Worm (Caenorhabditis elegans) whole organism, L4 larva: ENCODE results near the gene fshr-1.

Experiments
- F44E2.7 ChIP-seq: fragments of 200-800 bp; sonication (Bioruptor generic); IDR thresholded peaks from 2 replicates; pipeline ENCODE4 v2.1.2; 2022; ENCODE audit warnings: missing genetic modification characterization, missing compliant biosample characterization
- F49E8.2 ChIP-seq: sonication (generic microtip); optimal IDR thresholded peaks from 2 replicates; lab custom pipeline; 2016; ENCODE audit warnings: missing compliant biosample characterization, mild to moderate bottlenecking, missing genetic modification characterization, borderline replicate concordance
- R02D3.7 ChIP-seq: fragments of 150-350 bp; sonication (generic microtip); optimal IDR thresholded peaks from 3 replicates; lab custom pipeline; 2014; ENCODE audit warnings: missing biosample characterization, missing genetic modification characterization
- Y48G9A.11 ChIP-seq: fragments of 200-800 bp; sonication (Bioruptor generic); IDR thresholded peaks from 2 replicates; pipeline ENCODE4 v1.3.6; 2022; ENCODE audit warnings: missing genetic modification reagents, missing genetic modification characterization, missing compliant biosample characterization
- Y5F2A.4 ChIP-seq: fragments of 200-800 bp; sonication (Bioruptor generic); optimal IDR thresholded peaks from 2 replicates; lab custom pipeline; 2018; ENCODE audit warnings: mild to moderate bottlenecking, missing genetic modification characterization, missing compliant biosample characterization
- ZK337.2 ChIP-seq: fragments of 200-800 bp; sonication (Bioruptor generic); IDR thresholded peaks from 2 replicates; pipeline ENCODE4 v1.3.6; 2022; ENCODE audit warnings: missing genetic modification reagents, missing genetic modification characterization, missing compliant biosample characterization
- aha-1 ChIP-seq: fragments of 150-350 bp; peaks from one replicate; lab custom pipeline; 2014; ENCODE audit warnings: missing biosample characterization, missing genetic modification characterization
- ama-1 ChIP-seq: fragments of 150-350 bp; optimal IDR thresholded peaks from 2 replicates; lab custom pipeline; 2014; ENCODE audit warnings: inconsistent platforms, mixed read lengths
- ceh-44 ChIP-seq: fragments of 200-800 bp; sonication (Bioruptor generic); IDR thresholded peaks from 2 replicates; pipeline ENCODE4 v1.3.6; 2022; ENCODE audit warnings: missing genetic modification reagents, missing genetic modification characterization, missing compliant biosample characterization
- cey-2 ChIP-seq: sonication (generic microtip); optimal IDR thresholded peaks from 3 replicates; lab custom pipeline; 2017; ENCODE audit warnings: missing genetic modification characterization, mild to moderate bottlenecking, missing compliant biosample characterization, antibody characterized with exemption, borderline replicate concordance; ENCODE audit not compliant: insufficient read depth
- ctbp-1 ChIP-seq: fragments of 200-800 bp; sonication (Bioruptor generic); IDR thresholded peaks from 2 replicates; pipeline ENCODE4 v1.3.6; 2022; ENCODE audit warnings: missing genetic modification reagents, missing genetic modification characterization, missing compliant biosample characterization
- daf-12 ChIP-seq: fragments of 150-350 bp; optimal IDR thresholded peaks from 2 replicates; lab custom pipeline; 2014; ENCODE audit warnings: missing biosample characterization, missing genetic modification reagents, missing genetic modification characterization
- daf-16 ChIP-seq, 3 experiments: sonication (generic microtip); optimal IDR thresholded peaks; 2 replicates each; lab custom pipeline; 2016 to 2017; ENCODE audit warnings: missing genetic modification characterization in 3 of 3, missing genetic modification reagents in 3 of 3, mild to moderate bottlenecking in 2 of 3, missing compliant biosample characterization in 2 of 3, missing biosample characterization in 1 of 3, moderate library complexity in 1 of 3
- dmd-6 ChIP-seq: fragments of 200-800 bp; sonication (Bioruptor generic); IDR thresholded peaks from 2 replicates; pipeline ENCODE4 v1.3.6; 2022; ENCODE audit warnings: missing genetic modification reagents, missing genetic modification characterization, missing compliant biosample characterization
- dmd-8 ChIP-seq: fragments of 200-800 bp; sonication (Bioruptor generic); IDR thresholded peaks from 2 replicates; pipeline ENCODE4 v1.3.6; 2022; ENCODE audit warnings: missing genetic modification characterization, missing compliant biosample characterization
- dpl-1 ChIP-seq: fragments of 150-350 bp; optimal IDR thresholded peaks from 2 replicates; lab custom pipeline; 2014; ENCODE audit warnings: missing biosample characterization, missing genetic modification reagents, missing genetic modification characterization
- duxl-1 ChIP-seq: sonication (generic microtip); optimal IDR thresholded peaks from 2 replicates; lab custom pipeline; 2016; ENCODE audit warnings: mild to moderate bottlenecking, missing genetic modification characterization, moderate library complexity, missing compliant biosample characterization; ENCODE audit not compliant: poor library complexity
- egl-27 ChIP-seq: sonication (generic microtip); optimal IDR thresholded peaks from 3 replicates; lab custom pipeline; 2017; ENCODE audit warnings: missing biosample characterization, missing genetic modification reagents, missing genetic modification characterization
- egl-43 ChIP-seq: fragments of 200-800 bp; sonication (Bioruptor generic); IDR thresholded peaks from 2 replicates; pipeline ENCODE4 v1.3.6; 2022; ENCODE audit warnings: missing genetic modification reagents, missing genetic modification characterization, missing compliant biosample characterization
- fkh-10 ChIP-seq: fragments of 150-350 bp; optimal IDR thresholded peaks from 2 replicates; lab custom pipeline; 2014; ENCODE audit warnings: missing biosample characterization, missing genetic modification reagents, missing genetic modification characterization
- fos-1 ChIP-seq: fragments of 150-350 bp; optimal IDR thresholded peaks from 2 replicates; lab custom pipeline; 2014; ENCODE audit warnings: missing biosample characterization, missing genetic modification characterization
- hlh-30 ChIP-seq: sonication (generic microtip); optimal IDR thresholded peaks from 2 replicates; lab custom pipeline; 2017; ENCODE audit warnings: antibody characterized with exemption, mild to moderate bottlenecking, missing genetic modification characterization, missing compliant biosample characterization; ENCODE audit not compliant: insufficient read depth
- hmg-1.1 ChIP-seq: fragments of 200-800 bp; sonication (Bioruptor generic); IDR thresholded peaks from 2 replicates; pipeline ENCODE4 v1.3.6; 2022; ENCODE audit warnings: missing genetic modification reagents, missing genetic modification characterization, missing compliant biosample characterization
- lin-15B ChIP-seq: fragments of 150-350 bp; sonication (generic microtip); optimal IDR thresholded peaks from 3 replicates; lab custom pipeline; 2014; ENCODE audit warnings: missing biosample characterization, missing genetic modification characterization
- lir-3 ChIP-seq: sonication (generic microtip); optimal IDR thresholded peaks from 2 replicates; lab custom pipeline; 2016; ENCODE audit warnings: mild to moderate bottlenecking, missing genetic modification characterization, missing compliant biosample characterization
- lsy-2 ChIP-seq, 2 experiments: fragments of 150-350 bp in 1 of 2; sonication (generic microtip) in 1 of 2; optimal IDR thresholded peaks; 2 replicates each; lab custom pipeline; 2014 to 2017; ENCODE audit warnings: missing biosample characterization in 2 of 2, missing genetic modification characterization in 2 of 2
- madf-9 ChIP-seq: fragments of 200-800 bp; sonication (Bioruptor generic); conservative IDR thresholded peaks from 2 replicates; pipeline ENCODE4 v1.3.6; 2022; ENCODE audit warnings: missing genetic modification reagents, missing genetic modification characterization, missing compliant biosample characterization
- mxl-2 ChIP-seq: fragments of 200-800 bp; sonication (Bioruptor generic); conservative IDR thresholded peaks from 2 replicates; pipeline ENCODE4 v1.3.6; 2022; ENCODE audit warnings: missing genetic modification reagents, missing genetic modification characterization, missing compliant biosample characterization
- nhr-102 ChIP-seq: sonication (generic microtip); optimal IDR thresholded peaks from 2 replicates; lab custom pipeline; 2016; ENCODE audit warnings: mild to moderate bottlenecking, missing genetic modification characterization, moderate library complexity, missing compliant biosample characterization
- nhr-111 ChIP-seq: fragments of 200-800 bp; sonication (Bioruptor generic); optimal IDR thresholded peaks from 2 replicates; lab custom pipeline; 2018; ENCODE audit warnings: mild to moderate bottlenecking, missing genetic modification characterization, missing compliant biosample characterization
- nhr-237 ChIP-seq: sonication (generic microtip); optimal IDR thresholded peaks from 2 replicates; lab custom pipeline; 2017; ENCODE audit warnings: missing biosample characterization, missing genetic modification characterization
- nhr-28 ChIP-seq: fragments of 150-350 bp; optimal IDR thresholded peaks from 2 replicates; lab custom pipeline; 2014; ENCODE audit warnings: missing biosample characterization, missing genetic modification characterization
- nhr-41 ChIP-seq: fragments of 200-800 bp; sonication (Bioruptor generic); IDR thresholded peaks from 2 replicates; pipeline ENCODE4 v1.3.6; 2022; ENCODE audit warnings: missing genetic modification reagents, missing genetic modification characterization, missing compliant biosample characterization
- nhr-42 ChIP-seq: fragments of 200-800 bp; sonication (Bioruptor generic); IDR thresholded peaks from 2 replicates; pipeline ENCODE4 v1.3.6; 2022; ENCODE audit warnings: missing genetic modification characterization, missing compliant biosample characterization
- nhr-48 ChIP-seq: sonication (generic microtip); optimal IDR thresholded peaks from 2 replicates; lab custom pipeline; 2016; ENCODE audit warnings: mild to moderate bottlenecking, missing genetic modification characterization, missing compliant biosample characterization
- nhr-6 ChIP-seq: fragments of 150-350 bp; optimal IDR thresholded peaks from 2 replicates; lab custom pipeline; 2014; ENCODE audit warnings: missing biosample characterization, missing genetic modification characterization
- pqm-1 ChIP-seq: sonication (generic microtip); optimal IDR thresholded peaks from 2 replicates; lab custom pipeline; 2017; ENCODE audit warnings: missing biosample characterization, missing genetic modification characterization
- saeg-2 ChIP-seq: fragments of 200-800 bp; sonication (Bioruptor generic); IDR thresholded peaks from 2 replicates; pipeline ENCODE4 v1.3.6; 2022; ENCODE audit warnings: missing genetic modification reagents, missing genetic modification characterization, missing compliant biosample characterization
- skn-1 ChIP-seq: fragments of 150-350 bp; optimal IDR thresholded peaks from 2 replicates; lab custom pipeline; 2014; ENCODE audit warnings: missing biosample characterization, missing genetic modification characterization
- snpc-4 ChIP-seq: fragments of 150-350 bp; optimal IDR thresholded peaks from 2 replicates; lab custom pipeline; 2014; ENCODE audit warnings: missing biosample characterization, missing genetic modification characterization
- tag-97 ChIP-seq: fragments of 200-800 bp; sonication (Bioruptor generic); IDR thresholded peaks from 2 replicates; pipeline ENCODE4 v1.3.6; 2022; ENCODE audit warnings: missing genetic modification characterization, missing compliant biosample characterization
- tra-1 ChIP-seq: fragments of 200-800 bp; sonication (Bioruptor generic); IDR thresholded peaks from 2 replicates; pipeline ENCODE4 v1.3.6; 2022; ENCODE audit warnings: missing genetic modification reagents, missing genetic modification characterization, missing compliant biosample characterization
- unc-39 ChIP-seq: sonication (generic microtip); optimal IDR thresholded peaks from 2 replicates; lab custom pipeline; 2017; ENCODE audit warnings: missing biosample characterization, missing genetic modification characterization
- unc-62 ChIP-seq, 3 experiments: fragments of 150-350 bp in 1 of 3; sonication (generic microtip); optimal IDR thresholded peaks in 2 of 3; peaks in 1 of 3; 1 replicate in 1 of 3; 2 replicates in 2 of 3; lab custom pipeline; 2014 to 2017; ENCODE audit warnings: missing biosample characterization in 3 of 3, missing genetic modification characterization in 3 of 3, missing genetic modification reagents in 3 of 3, missing genotype in 1 of 3
- zag-1 ChIP-seq: fragments of 150-350 bp; optimal IDR thresholded peaks from 2 replicates; lab custom pipeline; 2014; ENCODE audit warnings: missing biosample characterization, missing genetic modification characterization
- zfp-2 ChIP-seq: sonication (generic microtip); optimal IDR thresholded peaks from 2 replicates; lab custom pipeline; 2016; ENCODE audit warnings: mild to moderate bottlenecking, missing genetic modification characterization, missing compliant biosample characterization
- zip-2 ChIP-seq: fragments of 150-350 bp; optimal IDR thresholded peaks from 2 replicates; lab custom pipeline; 2014; ENCODE audit warnings: missing biosample characterization, missing genetic modification characterization
- ztf-11 ChIP-seq: fragments of 150-350 bp; optimal IDR thresholded peaks from 2 replicates; lab custom pipeline; 2014; ENCODE audit warnings: missing biosample characterization, missing genetic modification characterization
- ztf-7 ChIP-seq: fragments of 150-350 bp; optimal IDR thresholded peaks from 2 replicates; lab custom pipeline; 2014; ENCODE audit warnings: missing biosample characterization, missing genetic modification characterization

Gene fshr-1

ce11 chrV:9924389-9924788 is 34.8 kb downstream of the fshr-1 start:
- TF ChIP-seq egl-43 (GFP tag; lab: Robert Waterston, UW) (no peak), dmd-8 (GFP tag; lab: Robert Waterston, UW) (no peak), dmd-6 (GFP tag; lab: Robert Waterston, UW) (peak; percentile 34; the same call in 1 of the 2 replicates), duxl-1 (tag; lab: Kevin White, UChicago) (no peak), ceh-44 (GFP tag; lab: Robert Waterston, UW) (no peak), aha-1 (tag; lab: Kevin White, UChicago) (peak; percentile 91), nhr-28 (tag; lab: Kevin White, UChicago) (peak; percentile 42), fos-1 (tag; lab: Kevin White, UChicago) (no peak)

ce11 chrV:9925647-9926046 is 36.0 kb downstream of the fshr-1 start:
- TF ChIP-seq Y48G9A.11 (GFP tag; lab: Robert Waterston, UW): no peak
- no peak for TF ChIP-seq lsy-2 (tag; optimal IDR thresholded peaks at IDR 0.05; lab: Kevin White, UChicago)
- TF ChIP-seq tra-1 (GFP tag; lab: Robert Waterston, UW): no peak
- no peak for TF ChIP-seq ztf-11
- TF ChIP-seq zip-2: no peak
- TF ChIP-seq hmg-1.1 (GFP tag; lab: Robert Waterston, UW): no peak
- TF ChIP-seq ZK337.2 (GFP tag; lab: Robert Waterston, UW): no peak
- TF ChIP-seq fkh-10 (GFP tag; lab: Kevin White, UChicago): no peak
- TF ChIP-seq nhr-48 (tag; lab: Kevin White, UChicago): peak; percentile 12
- TF ChIP-seq Y5F2A.4 (GFP tag; lab: Kevin White, UChicago): no peak
- TF ChIP-seq dmd-6 (GFP tag; lab: Robert Waterston, UW): peak; percentile 61
- TF ChIP-seq ama-1 (lab: Kevin White, UChicago): no peak
- no peak for TF ChIP-seq F49E8.2 (tag; lab: Kevin White, UChicago)
- no peak for TF ChIP-seq zag-1 (tag; lab: Kevin White, UChicago)
- peak; percentile 97 for TF ChIP-seq pqm-1
- no peak for TF ChIP-seq nhr-42 (GFP tag; lab: Robert Waterston, UW)
- no peak for TF ChIP-seq skn-1
- peak; percentile 35 for TF ChIP-seq cey-2
- TF ChIP-seq nhr-111 (GFP tag; lab: Kevin White, UChicago): no peak
- no peak for TF ChIP-seq R02D3.7 (tag; lab: Kevin White, UChicago)
- no peak for TF ChIP-seq madf-9 (GFP tag; lab: Robert Waterston, UW)
- TF ChIP-seq ztf-7: no peak
- peak; percentile 76 for TF ChIP-seq nhr-28 (tag; lab: Kevin White, UChicago)
- TF ChIP-seq nhr-237: no peak
- no peak for TF ChIP-seq snpc-4 (tag; lab: Kevin White, UChicago)
- TF ChIP-seq tag-97 (GFP tag; lab: Robert Waterston, UW): no peak
- TF ChIP-seq ctbp-1 (GFP tag; lab: Robert Waterston, UW): no peak
- TF ChIP-seq nhr-6 (tag; lab: Kevin White, UChicago): no peak
- no peak for TF ChIP-seq egl-27 (tag; lab: Kevin White, UChicago)
- TF ChIP-seq ceh-44 (GFP tag; lab: Robert Waterston, UW): no peak
- TF ChIP-seq duxl-1 (tag; lab: Kevin White, UChicago): no peak
- TF ChIP-seq lin-15B (tag; lab: Kevin White, UChicago): no peak
- no peak for TF ChIP-seq lir-3 (tag; lab: Kevin White, UChicago)
- TF ChIP-seq daf-16 (GFP tag; optimal IDR thresholded peaks at IDR 0.05; lab: Kevin White, UChicago): peak in 1 of 2 experiments; percentile 17
- peak; percentile 59 for TF ChIP-seq daf-16 (tag; optimal IDR thresholded peaks at IDR 0.05; lab: Kevin White, UChicago)
- no peak for TF ChIP-seq zfp-2 (tag; lab: Kevin White, UChicago)
- TF ChIP-seq saeg-2 (GFP tag; lab: Robert Waterston, UW): no peak
- no peak for TF ChIP-seq dmd-8 (GFP tag; lab: Robert Waterston, UW)
- no peak for TF ChIP-seq hlh-30 (tag; lab: Kevin White, UChicago)
- TF ChIP-seq unc-62 (GFP tag; optimal IDR thresholded peaks at IDR 0.05 in 1 of 2; lab: Kevin White, UChicago): no peak
- TF ChIP-seq unc-62 (tag; optimal IDR thresholded peaks at IDR 0.05; lab: Kevin White, UChicago): no peak
- TF ChIP-seq daf-12 (tag; lab: Kevin White, UChicago): no peak
- no peak for TF ChIP-seq mxl-2 (GFP tag; lab: Robert Waterston, UW)
- TF ChIP-seq nhr-102 (tag; lab: Kevin White, UChicago): no peak
- no peak for TF ChIP-seq dpl-1 (GFP tag; lab: Kevin White, UChicago)
- TF ChIP-seq F44E2.7 (GFP tag; lab: Robert Waterston, UW): no peak
- TF ChIP-seq unc-39: no peak
- TF ChIP-seq nhr-41 (GFP tag; lab: Robert Waterston, UW): peak; percentile 23; the same call in 1 of the 2 replicates
